Worm (Caenorhabditis elegans) whole organism, L4/young adult: ENCODE measurements around the gene C54F6.17.

Source experiments
- W03F9.2 ChIP-seq: fragments of 150-350 bp; optimal IDR thresholded peaks from 2 replicates; lab custom pipeline; 2014; ENCODE audit warnings: missing biosample characterization, missing genetic modification characterization
- dao-5 ChIP-seq: sonication (generic microtip); optimal IDR thresholded peaks from 2 replicates; lab custom pipeline; 2016; ENCODE audit warnings: missing genotype, missing genetic modification characterization, moderate library complexity, missing compliant biosample characterization
- him-1 ChIP-seq: sonication (generic microtip); optimal IDR thresholded peaks from 2 replicates; lab custom pipeline; 2016; ENCODE audit warnings: missing genotype, missing genetic modification reagents, missing genetic modification characterization, missing compliant biosample characterization

The C54F6.17 gene

ce11 chrV:7547479-7547878 is 20.2 kb downstream of the C54F6.17 start, which contains the start of gene ftn-1:
Gene ftn-1 (minus strand): TSS chrV:7547579.
- no peak for TF ChIP-seq W03F9.2 (tag; lab: Kevin White, UChicago)
- TF ChIP-seq him-1 (tag; lab: Kevin White, UChicago): no peak
- TF ChIP-seq dao-5 (tag; lab: Kevin White, UChicago): no peak

ce11 chrV:7548017-7548416 is 20.8 kb downstream of the C54F6.17 start:
- TF ChIP-seq him-1 (tag; lab: Kevin White, UChicago) (no peak), W03F9.2 (tag; lab: Kevin White, UChicago) (no peak), dao-5 (tag; lab: Kevin White, UChicago) (no peak)

DNA sequence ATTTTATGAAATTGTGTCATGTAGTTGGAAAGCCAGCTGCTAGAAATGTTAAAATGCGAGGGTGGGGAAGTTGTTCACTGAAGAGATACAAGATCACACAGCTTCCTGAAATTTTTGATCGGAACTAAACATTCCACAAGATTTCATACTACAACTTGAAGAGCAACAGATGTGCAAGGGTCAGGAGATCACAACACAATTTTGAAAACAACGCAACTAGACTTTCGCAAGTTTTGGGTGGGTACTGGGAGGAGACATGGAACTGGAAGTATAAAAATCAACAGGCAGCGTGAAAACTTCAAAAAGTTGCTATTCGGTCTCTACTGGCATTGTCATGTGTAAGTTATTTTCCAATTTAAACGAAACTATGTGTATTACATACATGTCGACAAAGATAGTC is 24.6 kb downstream of the C54F6.17 start, which contains the start of gene F19F10.3:
Gene F19F10.3 (plus strand): TSS at position 301 of the 400 bp plus-strand sequence.
- TF ChIP-seq dao-5 (tag; lab: Kevin White, UChicago) (no peak), W03F9.2 (tag; lab: Kevin White, UChicago) (no peak), him-1 (tag; lab: Kevin White, UChicago) (no peak)

- TF ChIP-seq him-1 (tag; lab: Kevin White, UChicago) (no peak), dao-5 (tag; lab: Kevin White, UChicago) (no peak), W03F9.2 (tag; lab: Kevin White, UChicago) (no peak)
Measured at ce11 chrV:7553873-7554362, 26.7 kb downstream of the C54F6.17 start, which contains the start of gene ttr-10. Gene ttr-10 (minus strand): TSS chrV:7553923.

- TF ChIP-seq him-1 (tag; lab: Kevin White, UChicago) (no peak), dao-5 (tag; lab: Kevin White, UChicago) (no peak), W03F9.2 (tag; lab: Kevin White, UChicago) (no peak)
Measured at ce11 chrV:7555875-7556274, 28.6 kb downstream of the C54F6.17 start.

DNA sequence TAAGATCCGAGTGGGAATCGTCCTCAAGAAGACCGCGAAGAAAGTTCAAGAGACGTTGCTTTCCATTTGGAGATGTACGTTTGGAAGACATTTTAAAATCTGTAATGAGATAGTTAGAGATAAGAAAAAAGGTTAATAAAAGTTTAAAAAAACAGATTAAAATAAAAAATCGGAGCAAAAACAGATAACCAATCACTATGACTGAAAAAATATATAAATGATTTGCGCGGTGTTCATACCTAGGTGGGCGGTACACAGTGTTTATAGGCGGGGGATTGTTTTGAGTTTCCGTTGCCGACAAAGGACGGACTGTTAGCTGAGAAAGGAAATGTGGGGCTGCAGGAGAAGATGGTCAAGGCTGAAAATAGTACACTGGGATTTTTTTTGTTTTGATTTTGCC is 31.4 kb downstream of the C54F6.17 start, which contains the start of gene ets-7:
Gene ets-7 (minus strand): TSS at position 101 of the 400 bp plus-strand sequence.
- no peak for TF ChIP-seq W03F9.2 (tag; lab: Kevin White, UChicago)
- no peak for TF ChIP-seq dao-5 (tag; lab: Kevin White, UChicago)

ce11 chrV:7562947-7563346 is 35.7 kb downstream of the C54F6.17 start, which contains the start of gene F19F10.1:
Gene F19F10.1 (plus strand): TSS chrV:7563247.
- no peak for TF ChIP-seq W03F9.2 (tag; lab: Kevin White, UChicago)
- TF ChIP-seq dao-5 (tag; lab: Kevin White, UChicago): no peak
- TF ChIP-seq him-1 (tag; lab: Kevin White, UChicago): no peak

- TF ChIP-seq W03F9.2 (tag; lab: Kevin White, UChicago): no peak
- TF ChIP-seq him-1 (tag; lab: Kevin White, UChicago): no peak
- TF ChIP-seq dao-5 (tag; lab: Kevin White, UChicago): no peak
Measured at ce11 chrV:7570290-7570689, 43.0 kb downstream of the C54F6.17 start, which contains the start of gene clec-212. Gene clec-212 (minus strand): TSS chrV:7570390.

ce11 chrV:7570955-7571354 is 43.7 kb downstream of the C54F6.17 start, which contains the start of gene F19F10.14:
Gene F19F10.14 (minus strand): TSS chrV:7571055.
- TF ChIP-seq dao-5 (tag; lab: Kevin White, UChicago): no peak
- no peak for TF ChIP-seq W03F9.2 (tag; lab: Kevin White, UChicago)
- TF ChIP-seq him-1 (tag; lab: Kevin White, UChicago): no peak

- no peak for TF ChIP-seq W03F9.2 (tag; lab: Kevin White, UChicago)
- TF ChIP-seq him-1 (tag; lab: Kevin White, UChicago): no peak
- no peak for TF ChIP-seq dao-5 (tag; lab: Kevin White, UChicago)
Measured at ce11 chrV:7575563-7575962, 48.3 kb downstream of the C54F6.17 start, which contains the start of the genes snu-66 and ints-9. Gene snu-66 (minus strand): TSS chrV:7575670. Gene ints-9 (plus strand): TSS chrV:7575802.
